Fruit fly (Drosophila melanogaster): ENCODE measurements around the gene CG4496.
A peak's percentile ranks its signal among the peaks of the same experiment; 100 is the strongest.

CG4496 gene

dm6 chr2L:7199635-7200110 lies 9.9 kb upstream of the CG4496 start (continued):
- TF ChIP-seq CG34406 (GFP tag; optimal IDR thresholded peaks at IDR 0.05) (peak; percentile 78), ss (GFP tag; optimal IDR thresholded peaks at IDR 0.05) (peak in 1 of 2 experiments; percentile 19), topi (GFP tag; optimal IDR thresholded peaks at IDR 0.05) (peak; percentile 45), Gug (GFP tag; IDR thresholded peaks at IDR 0.05) (peak; percentile 56), Eip75B (GFP tag; optimal IDR thresholded peaks at IDR 0.05) (peak; percentile 11), CG10669 (GFP tag; optimal IDR thresholded peaks at IDR 0.05) (peak; percentile 49), dac (GFP tag; optimal IDR thresholded peaks at IDR 0.05) (peak; percentile 6), achi (GFP tag; optimal IDR thresholded peaks at IDR 0.05) (peak; percentile 65), CG7368 (GFP tag; optimal IDR thresholded peaks at IDR 0.05) (peak; percentile 49), CG16779 (tag; optimal IDR thresholded peaks at IDR 0.05) (no peak), fd59A (GFP tag; optimal IDR thresholded peaks at IDR 0.05) (no peak), Ets21C (GFP tag; optimal IDR thresholded peaks at IDR 0.05) (no peak)

dm6 chr2L:7198618-7199017 lies 8.8 kb upstream of the CG4496 start:
- TF ChIP-seq dsx (GFP tag; optimal IDR thresholded peaks at IDR 0.05; ENCODE audit: poor library complexity, severe bottlenecking), result no peak
- no peak for TF ChIP-seq eg (GFP tag; IDR thresholded peaks at IDR 0.05)
- no peak for TF ChIP-seq Ets96B (tag; optimal IDR thresholded peaks at IDR 0.05)
- no peak for TF ChIP-seq CG4318 (GFP tag; optimal IDR thresholded peaks at IDR 0.05)
- no peak for TF ChIP-seq Hr4 (GFP tag; optimal IDR thresholded peaks at IDR 0.05)
- TF ChIP-seq CG15336 (GFP tag; IDR thresholded peaks at IDR 0.05), result peak; percentile 33; the same call in 1 of the 2 replicates
- TF ChIP-seq Hr38 (GFP tag; optimal IDR thresholded peaks at IDR 0.05), result no peak
- TF ChIP-seq Ets21C (GFP tag; optimal IDR thresholded peaks at IDR 0.05), result no peak
- TF ChIP-seq CG6163 (GFP tag; IDR thresholded peaks at IDR 0.05), result 0 out of 3 replicates have a peak, but pooled peaks have one; percentile 34
- TF ChIP-seq Lpt (GFP tag; optimal IDR thresholded peaks at IDR 0.05), result no peak
- TF ChIP-seq fd59A (GFP tag; optimal IDR thresholded peaks at IDR 0.05), result no peak
- peak; percentile 39 for TF ChIP-seq vri (GFP tag; optimal IDR thresholded peaks at IDR 0.05)
- no peak for TF ChIP-seq Blimp-1 (GFP tag; optimal IDR thresholded peaks at IDR 0.05)
- TF ChIP-seq OdsH (GFP tag; optimal IDR thresholded peaks at IDR 0.05), result no peak
- TF ChIP-seq Eip78C (GFP tag), result no peak
- no peak for TF ChIP-seq fd85E (GFP tag; optimal IDR thresholded peaks at IDR 0.05)
- TF ChIP-seq achi (GFP tag; optimal IDR thresholded peaks at IDR 0.05), result no peak
- TF ChIP-seq ss (GFP tag; optimal IDR thresholded peaks at IDR 0.05), result no peak
- TF ChIP-seq Sox102F (GFP tag; optimal IDR thresholded peaks at IDR 0.05), result peak; percentile 13
- no peak for TF ChIP-seq Met (GFP tag; optimal IDR thresholded peaks at IDR 0.05)
- TF ChIP-seq CG32006 (GFP tag; optimal IDR thresholded peaks at IDR 0.05), result peak; percentile 17
- TF ChIP-seq fkh (GFP tag; optimal IDR thresholded peaks at IDR 0.05), result no peak
- TF ChIP-seq salr (GFP tag; optimal IDR thresholded peaks at IDR 0.05), result no peak
- no peak for TF ChIP-seq spab (GFP tag; optimal IDR thresholded peaks at IDR 0.05)
- TF ChIP-seq acj6 (GFP tag; optimal IDR thresholded peaks at IDR 0.05), result peak; percentile 23
- 0 out of 3 replicates have a peak, but pooled peaks have one; percentile 22 for TF ChIP-seq CG8119 (GFP tag; IDR thresholded peaks at IDR 0.05)
- TF ChIP-seq CG6276 (GFP tag; optimal IDR thresholded peaks at IDR 0.05), result no peak
- TF ChIP-seq svp (GFP tag), result no peak
- TF ChIP-seq Sox15 (GFP tag; optimal IDR thresholded peaks at IDR 0.05), result no peak
- no peak for TF ChIP-seq cyc (GFP tag; optimal IDR thresholded peaks at IDR 0.05)
- TF ChIP-seq CG11294 (GFP tag; IDR thresholded peaks at IDR 0.05), result no peak
- TF ChIP-seq CG34406 (GFP tag; optimal IDR thresholded peaks at IDR 0.05), result no peak
- TF ChIP-seq Sox14 (GFP tag; optimal IDR thresholded peaks at IDR 0.05), result no peak
- no peak for TF ChIP-seq CG31627 (GFP tag; optimal IDR thresholded peaks at IDR 0.05)
- no peak for TF ChIP-seq CG6792 (GFP tag; optimal IDR thresholded peaks at IDR 0.05)
- no peak for TF ChIP-seq CG10669 (GFP tag; optimal IDR thresholded peaks at IDR 0.05)
- TF ChIP-seq CG9139 (GFP tag; optimal IDR thresholded peaks at IDR 0.05), result no peak
- no peak for TF ChIP-seq CG8632 (GFP tag; optimal IDR thresholded peaks at IDR 0.05)
- TF ChIP-seq CG3919 (GFP tag; optimal IDR thresholded peaks at IDR 0.05), result no peak
- peak; percentile 0 for TF ChIP-seq Smox (GFP tag; optimal IDR thresholded peaks at IDR 0.05)
- TF ChIP-seq Eip75B (GFP tag; optimal IDR thresholded peaks at IDR 0.05), result no peak
- no peak for TF ChIP-seq CG1621 (tag; optimal IDR thresholded peaks at IDR 0.05)
- no peak for TF ChIP-seq pdm3 (GFP tag; optimal IDR thresholded peaks at IDR 0.05)
- TF ChIP-seq CG16779 (tag; optimal IDR thresholded peaks at IDR 0.05), result no peak
- peak; percentile 5 for TF ChIP-seq lz (GFP tag; optimal IDR thresholded peaks at IDR 0.05)
- TF ChIP-seq Eip93F (GFP tag; optimal IDR thresholded peaks at IDR 0.05), result peak; percentile 9
